Fruit fly (Drosophila melanogaster) whole organism, embryonic: ENCODE measurements around the gene mbc.

Experiments used
- Atf-2 ChIP-seq: fragments of 200-800 bp; sonication (Bioruptor generic); optimal IDR thresholded peaks from 2 replicates; lab custom pipeline; 2016; ENCODE audit warnings: missing biosample characterization, missing genetic modification characterization
- B-H1 ChIP-seq: fragments of 200-800 bp; sonication (Bioruptor generic); IDR thresholded peaks from 3 replicates; pipeline ENCODE4 v1.3.6; 2022; ENCODE audit warnings: missing biosample characterization, missing genetic modification characterization
- Blimp-1 ChIP-seq: fragments of 200-800 bp; sonication (Bioruptor generic); optimal IDR thresholded peaks from 3 replicates; lab custom pipeline; 2018; ENCODE audit warnings: missing biosample characterization, missing genetic modification characterization, mild to moderate bottlenecking, moderate library complexity, missing genetic modification reagents
- BtbVII ChIP-seq: fragments of 200-800 bp; sonication (Bioruptor generic); optimal IDR thresholded peaks from 3 replicates; lab custom pipeline; 2017; ENCODE audit warnings: missing biosample characterization, mild to moderate bottlenecking, missing genetic modification characterization
- Bteb2 ChIP-seq: fragments of 200-800 bp; sonication (Bioruptor generic); optimal IDR thresholded peaks from 2 replicates; lab custom pipeline; 2016; ENCODE audit warnings: missing biosample characterization, missing genetic modification characterization
- CG10147 ChIP-seq: fragments of 200-800 bp; sonication (Bioruptor generic); optimal IDR thresholded peaks from 2 replicates; lab custom pipeline; 2019; ENCODE audit warnings: missing biosample characterization, mild to moderate bottlenecking, missing genetic modification characterization, moderate library complexity
- CG11504 ChIP-seq: fragments of 200-800 bp; sonication (Bioruptor generic); optimal IDR thresholded peaks from 3 replicates; lab custom pipeline; 2019; ENCODE audit warnings: missing biosample characterization, mild to moderate bottlenecking, missing genetic modification characterization, moderate library complexity
- CG11696 ChIP-seq: fragments of 200-800 bp; sonication (Bioruptor generic); IDR thresholded peaks from 2 replicates; pipeline ENCODE4 v1.3.6; 2022; ENCODE audit warnings: missing biosample characterization, missing genetic modification characterization
- CG12391 ChIP-seq: fragments of 200-800 bp; sonication (Bioruptor generic); optimal IDR thresholded peaks from 3 replicates; lab custom pipeline; 2018; ENCODE audit warnings: missing biosample characterization, mild to moderate bottlenecking, missing genetic modification characterization, moderate library complexity
- CG15269 ChIP-seq: fragments of 200-800 bp; sonication (Bioruptor generic); optimal IDR thresholded peaks from 2 replicates; lab custom pipeline; 2018; ENCODE audit warnings: missing biosample characterization, mild to moderate bottlenecking, missing genetic modification characterization, moderate library complexity
- CG17912 ChIP-seq: fragments of 200-800 bp; sonication (Bioruptor generic); optimal IDR thresholded peaks from 2 replicates; lab custom pipeline; 2018; ENCODE audit warnings: missing biosample characterization, mild to moderate bottlenecking, missing genetic modification characterization
- CG2199 ChIP-seq: fragments of 200-800 bp; sonication (Bioruptor generic); IDR thresholded peaks from 3 replicates; pipeline ENCODE4 v1.3.6; 2022; ENCODE audit warnings: missing biosample characterization, missing genetic modification characterization
- CG34376 ChIP-seq: fragments of 200-800 bp; sonication (Bioruptor generic); optimal IDR thresholded peaks from 2 replicates; lab custom pipeline; 2018; ENCODE audit warnings: missing biosample characterization, mild to moderate bottlenecking, missing genetic modification characterization
- CG43689 ChIP-seq: fragments of 200-800 bp; sonication (Bioruptor generic); IDR thresholded peaks from 2 replicates; pipeline ENCODE4 v1.3.6; 2022; ENCODE audit warnings: missing biosample characterization, missing genetic modification characterization
- CG5245 ChIP-seq: fragments of 200-800 bp; sonication (Bioruptor generic); optimal IDR thresholded peaks from 3 replicates; lab custom pipeline; 2016; ENCODE audit warnings: missing biosample characterization, missing genetic modification characterization
- CG6813 ChIP-seq: fragments of 200-800 bp; sonication (Bioruptor generic); optimal IDR thresholded peaks from 2 replicates; lab custom pipeline; 2017; ENCODE audit warnings: missing biosample characterization, missing genetic modification characterization, mild to moderate bottlenecking, moderate library complexity, missing genetic modification reagents
- CG7786 ChIP-seq: fragments of 200-800 bp; sonication (Bioruptor generic); optimal IDR thresholded peaks from 2 replicates; lab custom pipeline; 2016; ENCODE audit warnings: missing biosample characterization, missing genetic modification characterization
- CG9609 ChIP-seq: fragments of 200-800 bp; sonication (Bioruptor generic); optimal IDR thresholded peaks from 3 replicates; lab custom pipeline; 2016; ENCODE audit warnings: missing biosample characterization, missing genetic modification characterization
- CG9797 ChIP-seq: fragments of 200-800 bp; sonication (Bioruptor generic); optimal IDR thresholded peaks from 3 replicates; lab custom pipeline; 2018; ENCODE audit warnings: missing biosample characterization, mild to moderate bottlenecking, missing genetic modification characterization
- CG9932 ChIP-seq: fragments of 200-800 bp; sonication (Bioruptor generic); IDR thresholded peaks from 2 replicates; pipeline ENCODE4 v1.3.6; 2022; ENCODE audit warnings: missing biosample characterization, missing genetic modification characterization
- CrebB ChIP-seq: fragments of 200-800 bp; sonication (Bioruptor generic); optimal IDR thresholded peaks from 3 replicates; lab custom pipeline; 2018; ENCODE audit warnings: missing biosample characterization, mild to moderate bottlenecking, missing genetic modification characterization
- Dip2 ChIP-seq: fragments of 200-800 bp; sonication (Bioruptor generic); IDR thresholded peaks from 2 replicates; pipeline ENCODE4 v1.3.6; 2022; ENCODE audit warnings: missing biosample characterization, missing genetic modification characterization
- Dll ChIP-seq: fragments of 200-800 bp; sonication (Bioruptor generic); IDR thresholded peaks from 4 replicates; pipeline ENCODE4 v1.3.6; 2022; ENCODE audit warnings: missing biosample characterization, missing genetic modification characterization; ENCODE audit not compliant: partially characterized antibody
- Fer3 ChIP-seq: fragments of 200-800 bp; sonication (Bioruptor generic); optimal IDR thresholded peaks from 2 replicates; lab custom pipeline; 2018; ENCODE audit warnings: missing biosample characterization, mild to moderate bottlenecking, missing genetic modification characterization, moderate library complexity
- HLHmδ ChIP-seq: fragments of 200-800 bp; sonication (Bioruptor generic); optimal IDR thresholded peaks from 2 replicates; lab custom pipeline; 2018; ENCODE audit warnings: missing biosample characterization, mild to moderate bottlenecking, missing genetic modification characterization, moderate library complexity
- MESR4 ChIP-seq: fragments of 200-800 bp; sonication (Bioruptor generic); optimal IDR thresholded peaks from 2 replicates; lab custom pipeline; 2018; ENCODE audit warnings: missing biosample characterization, mild to moderate bottlenecking, missing genetic modification characterization, moderate library complexity
- NC2α ChIP-seq: fragments of 200-800 bp; sonication (Bioruptor generic); optimal IDR thresholded peaks from 2 replicates; lab custom pipeline; 2016; ENCODE audit warnings: missing biosample characterization, missing genetic modification characterization
- Optix ChIP-seq: fragments of 200-800 bp; sonication (Bioruptor generic); IDR thresholded peaks from 3 replicates; pipeline ENCODE4 v1.3.6; 2022; ENCODE audit warnings: missing biosample characterization, missing genetic modification characterization
- Spps ChIP-seq: fragments of 200-800 bp; sonication (Bioruptor generic); optimal IDR thresholded peaks from 2 replicates; lab custom pipeline; 2018; ENCODE audit warnings: missing biosample characterization, mild to moderate bottlenecking, missing genetic modification characterization
- TFAM ChIP-seq: fragments of 200-800 bp; sonication (Bioruptor generic); optimal IDR thresholded peaks from 2 replicates; lab custom pipeline; 2017; ENCODE audit warnings: missing biosample characterization, missing genetic modification characterization, inconsistent platforms
- YL-1 ChIP-seq: fragments of 200-800 bp; sonication (Bioruptor generic); optimal IDR thresholded peaks from 3 replicates; lab custom pipeline; 2017; ENCODE audit warnings: missing biosample characterization, mild to moderate bottlenecking, missing genetic modification characterization
- ara ChIP-seq: fragments of 200-800 bp; sonication (Bioruptor generic); IDR thresholded peaks from 2 replicates; pipeline ENCODE4 v1.3.6; 2022; ENCODE audit warnings: missing biosample characterization, missing genetic modification characterization
- caup ChIP-seq: fragments of 200-800 bp; sonication (Bioruptor generic); optimal IDR thresholded peaks from 3 replicates; lab custom pipeline; 2017; ENCODE audit warnings: missing biosample characterization, mild to moderate bottlenecking, missing genetic modification characterization, moderate library complexity; ENCODE audit not compliant: severe bottlenecking
- crc ChIP-seq: fragments of 200-800 bp; sonication (Bioruptor generic); optimal IDR thresholded peaks from 2 replicates; lab custom pipeline; 2016; ENCODE audit warnings: missing biosample characterization, missing genetic modification characterization
- dimm ChIP-seq: fragments of 200-800 bp; sonication (Bioruptor generic); IDR thresholded peaks from 2 replicates; pipeline ENCODE4 v1.3.6; 2022; ENCODE audit warnings: missing biosample characterization, missing genetic modification characterization
- gem ChIP-seq: fragments of 200-800 bp; sonication (Bioruptor generic); optimal IDR thresholded peaks from 2 replicates; lab custom pipeline; 2019; ENCODE audit warnings: missing biosample characterization, mild to moderate bottlenecking, missing genetic modification characterization, moderate library complexity
- hb ChIP-seq: fragments of 200-800 bp; sonication (Bioruptor generic); IDR thresholded peaks from 3 replicates; pipeline ENCODE4 v1.3.6; 2022; ENCODE audit warnings: missing biosample characterization, missing genetic modification characterization; ENCODE audit not compliant: partially characterized antibody
- insv ChIP-seq, 2 experiments: fragments of 200-800 bp; sonication (Bioruptor generic); optimal IDR thresholded peaks; 3 replicates each; lab custom pipeline; 2016 to 2018; ENCODE audit warnings: missing biosample characterization in 2 of 2, missing genetic modification characterization in 2 of 2
- maf-S ChIP-seq: fragments of 200-800 bp; sonication (Bioruptor generic); optimal IDR thresholded peaks from 2 replicates; lab custom pipeline; 2016; ENCODE audit warnings: missing biosample characterization, missing genetic modification characterization
- pita ChIP-seq: fragments of 200-800 bp; sonication (Bioruptor generic); optimal IDR thresholded peaks from 2 replicates; lab custom pipeline; 2017; ENCODE audit warnings: missing biosample characterization, mild to moderate bottlenecking, missing genetic modification characterization
- psq ChIP-seq: fragments of 200-800 bp; sonication (Bioruptor generic); optimal IDR thresholded peaks from 2 replicates; lab custom pipeline; 2017; ENCODE audit warnings: missing biosample characterization, missing genetic modification characterization
- ranshi ChIP-seq: fragments of 200-800 bp; sonication (Bioruptor generic); IDR thresholded peaks from 2 replicates; pipeline ENCODE4 v1.3.6; 2022; ENCODE audit warnings: missing biosample characterization, missing genetic modification characterization
- repo ChIP-seq: fragments of 200-800 bp; sonication (Bioruptor generic); optimal IDR thresholded peaks from 2 replicates; lab custom pipeline; 2016; ENCODE audit warnings: missing biosample characterization, missing genetic modification characterization
- row ChIP-seq: fragments of 200-800 bp; sonication (Bioruptor generic); IDR thresholded peaks from 3 replicates; pipeline ENCODE4 v1.3.6; 2022; ENCODE audit warnings: missing biosample characterization, missing genetic modification characterization
- sob ChIP-seq: fragments of 200-800 bp; sonication (Bioruptor generic); IDR thresholded peaks from 2 replicates; pipeline ENCODE4 v1.3.6; 2022; ENCODE audit warnings: missing biosample characterization, missing genetic modification characterization
- stc ChIP-seq: fragments of 200-800 bp; sonication (Bioruptor generic); IDR thresholded peaks from 2 replicates; pipeline ENCODE4 v1.3.6; 2022; ENCODE audit warnings: missing biosample characterization, missing genetic modification characterization
- sug ChIP-seq: fragments of 200-800 bp; optimal IDR thresholded peaks from 2 replicates; lab custom pipeline; 2019; ENCODE audit warnings: missing biosample characterization, mild to moderate bottlenecking, missing genetic modification characterization, moderate library complexity
- vvl ChIP-seq: fragments of 200-800 bp; sonication (Bioruptor generic); IDR thresholded peaks from 2 replicates; pipeline ENCODE4 v1.3.6; 2022; ENCODE audit warnings: missing biosample characterization, missing genetic modification characterization
- wdn ChIP-seq: fragments of 200-800 bp; sonication (Bioruptor generic); IDR thresholded peaks from 2 replicates; pipeline ENCODE4 v1.3.6; 2022; ENCODE audit warnings: missing biosample characterization, missing genetic modification characterization
- wor ChIP-seq: fragments of 200-800 bp; sonication (Bioruptor generic); IDR thresholded peaks from 2 replicates; pipeline ENCODE4 v1.3.6; 2022; ENCODE audit warnings: missing biosample characterization, missing genetic modification characterization

mbc gene

DNA sequence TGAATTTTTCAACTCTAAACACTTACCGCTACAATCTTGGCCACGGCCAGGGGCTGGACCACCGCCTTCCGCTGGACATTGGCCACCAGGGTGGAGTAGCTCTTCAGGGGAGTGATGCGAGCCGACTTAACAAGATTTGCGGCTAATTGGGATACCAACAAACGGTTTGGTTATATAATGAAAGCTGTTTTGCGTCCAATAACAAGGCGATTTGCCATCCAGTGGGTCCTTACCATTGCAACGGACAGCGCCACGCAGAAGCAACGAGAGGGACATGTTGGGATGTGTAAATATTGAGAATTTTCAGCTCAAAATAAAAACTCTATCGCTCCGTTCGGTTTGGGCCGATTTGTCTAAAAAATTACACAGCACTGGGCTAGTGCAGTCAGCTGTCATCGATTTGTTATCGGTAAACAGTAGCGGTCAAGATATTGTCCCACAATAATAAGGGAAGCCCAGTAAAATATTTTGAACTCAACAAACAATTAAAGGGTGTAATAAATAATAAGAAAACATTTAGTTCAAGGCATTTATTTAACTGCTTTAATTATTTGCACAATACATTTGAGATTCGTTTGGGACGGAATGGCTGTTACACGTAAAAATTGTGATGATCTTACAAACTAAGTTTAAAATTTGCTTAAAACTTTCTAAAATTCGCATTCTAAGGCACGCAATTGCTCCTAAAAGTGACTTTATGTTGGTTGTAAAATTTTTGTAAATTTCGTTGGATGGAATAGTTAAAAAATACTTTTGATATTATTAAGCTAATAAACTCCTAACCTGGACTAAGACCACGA, 21.1 kb upstream of the mbc start, which contains the start of gene SdhD (continued):
- TF ChIP-seq Optix (GFP tag; lab: Robert Waterston, UW) (no peak), CG2199 (GFP tag; lab: Robert Waterston, UW) (no peak), wdn (GFP tag; lab: Robert Waterston, UW) (no peak), Dll (GFP tag; lab: Robert Waterston, UW) (peak; percentile 55; the same call in 1 of the 4 replicates), CG17912 (GFP tag; lab: Kevin White, UChicago) (no peak), CG10147 (GFP tag; lab: Kevin White, UChicago) (no peak), CG15269 (tag; lab: Kevin White, UChicago) (peak; percentile 27), ranshi (GFP tag; lab: Robert Waterston, UW) (peak; percentile 33; the same call in 1 of the 2 replicates), CG5245 (GFP tag; lab: Kevin White, UChicago) (no peak), YL-1 (GFP tag; lab: Kevin White, UChicago) (peak; percentile 75), CG9932 (GFP tag; lab: Robert Waterston, UW) (peak; percentile 56), Dip2 (GFP tag; lab: Robert Waterston, UW) (no peak), CG11696 (GFP tag; lab: Robert Waterston, UW) (no peak), dimm (GFP tag; lab: Robert Waterston, UW) (no peak), hb (GFP tag; lab: Robert Waterston, UW) (no peak), CG7786 (GFP tag; lab: Kevin White, UChicago) (no peak), sug (peak; percentile 18), stc (GFP tag; lab: Robert Waterston, UW) (no peak), CG9797 (no peak), crc (no peak), CG11504 (tag; lab: Kevin White, UChicago) (no peak), CG43689 (GFP tag; lab: Robert Waterston, UW) (no peak), NC2α (no peak), Bteb2 (GFP tag; lab: Kevin White, UChicago) (peak; percentile 15), Blimp-1 (GFP tag; lab: Kevin White, UChicago) (no peak), HLHmδ (GFP tag; lab: Kevin White, UChicago) (no peak), CrebB (tag; lab: Kevin White, UChicago) (no peak), caup (GFP tag; lab: Kevin White, UChicago) (no peak), MESR4 (GFP tag; lab: Kevin White, UChicago) (peak; percentile 80), TFAM (GFP tag; lab: Kevin White, UChicago) (no peak), maf-S (no peak), CG34376 (GFP tag; lab: Kevin White, UChicago) (no peak), ara (GFP tag; lab: Robert Waterston, UW) (0 out of 2 replicates have a peak, but pooled peaks have one; percentile 42), vvl (GFP tag; lab: Robert Waterston, UW) (peak; percentile 40; the same call in 1 of the 2 replicates), row (GFP tag; lab: Robert Waterston, UW) (peak; percentile 21; the same call in 1 of the 3 replicates), Atf-2 (GFP tag; lab: Kevin White, UChicago) (no peak), BtbVII (GFP tag; lab: Kevin White, UChicago) (no peak), B-H1 (GFP tag; lab: Robert Waterston, UW) (no peak), pita (GFP tag; lab: Kevin White, UChicago) (no peak), Spps (tag; lab: Kevin White, UChicago) (no peak), sob (peak; percentile 40; the same call in 1 of the 2 replicates), gem (tag; lab: Kevin White, UChicago) (no peak), CG6813 (GFP tag; lab: Kevin White, UChicago) (no peak), repo (GFP tag; lab: Kevin White, UChicago) (peak; percentile 21), CG9609 (GFP tag; lab: Kevin White, UChicago) (no peak), insv (GFP tag; optimal IDR thresholded peaks at IDR 0.05; lab: Kevin White, UChicago) (no peak), psq (GFP tag; lab: Kevin White, UChicago) (no peak), CG12391 (peak; percentile 14), wor (GFP tag; lab: Robert Waterston, UW) (no peak), Fer3 (tag; lab: Kevin White, UChicago) (no peak)
